Fruit fly (Drosophila melanogaster): Measurements from ENCODE around the gene CG13404.
"Not testable (repeated sequence)": the region's sequence is repeated elsewhere in the genome, so short reads cannot be mapped to it uniquely, and the experiment has no call there.

The CG13404 gene

DNA sequence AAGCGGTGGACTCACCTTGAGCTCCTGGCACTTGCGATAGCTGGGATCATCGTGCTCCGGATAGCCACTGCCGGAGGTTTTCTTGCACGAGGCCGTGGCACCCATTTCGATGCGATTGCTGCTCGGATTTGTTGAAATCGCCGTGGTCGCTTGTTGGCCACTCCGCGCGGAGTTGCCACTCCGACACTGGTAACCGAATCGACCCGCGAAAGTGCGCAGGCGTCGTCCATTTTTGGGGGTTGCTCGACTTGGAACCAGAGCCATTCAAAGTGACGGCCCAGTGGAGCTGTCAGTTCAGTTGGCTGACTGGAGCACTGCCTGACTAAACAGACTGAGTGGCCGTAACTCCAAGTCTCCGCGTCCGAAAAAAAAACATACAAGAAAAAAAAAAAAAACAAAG lies at the start of gene CG13404, which contains the start of gene na:
TSS of gene CG13404 (minus strand) at position 176 of the 400 bp plus-strand sequence.
TSS of gene na (plus strand) at position 293 of the 400 bp plus-strand sequence.
- TF ChIP-seq CG6854 (GFP tag; optimal IDR thresholded peaks at IDR 0.05) (no peak), eg (GFP tag; IDR thresholded peaks at IDR 0.05) (0 out of 3 replicates have a peak, but pooled peaks have one; percentile 26)

dm6 chrX:14315483-14315882 lies 49.4 kb upstream of the CG13404 start, which contains the start of gene betaNACtes2:
betaNACtes2 (minus strand) TSS chrX:14315583.
- TF ChIP-seq CG10669, achi, Sox15 (GFP tag; optimal IDR thresholded peaks at IDR 0.05): not testable (repeated sequence)

dm6 chrX:14289293-14289692 lies 23.2 kb upstream of the CG13404 start, which contains the start of gene CG9400:
CG9400 (minus strand) TSS chrX:14289393.
- no peak for TF ChIP-seq fkh (GFP tag; optimal IDR thresholded peaks at IDR 0.05)
- no peak for TF ChIP-seq Ets21C (GFP tag; optimal IDR thresholded peaks at IDR 0.05)
- no peak for TF ChIP-seq CG16779 (tag; optimal IDR thresholded peaks at IDR 0.05)
- no peak for TF ChIP-seq CG11762 (GFP tag; optimal IDR thresholded peaks at IDR 0.05; ENCODE audit: insufficient read depth)
- TF ChIP-seq OdsH (GFP tag; optimal IDR thresholded peaks at IDR 0.05), result no peak
- TF ChIP-seq ss (GFP tag; optimal IDR thresholded peaks at IDR 0.05), result no peak

dm6 chrX:14277435-14277834 lies 11.4 kb upstream of the CG13404 start, which contains the start of gene Muc12Ea:
Muc12Ea (plus strand) TSS chrX:14277735.
- TF ChIP-seq CG9139 (GFP tag; optimal IDR thresholded peaks at IDR 0.05) (no peak), CG6276 (GFP tag; optimal IDR thresholded peaks at IDR 0.05) (no peak), CG6854 (GFP tag; optimal IDR thresholded peaks at IDR 0.05) (no peak), CG8632 (GFP tag; optimal IDR thresholded peaks at IDR 0.05) (no peak), CG6808 (GFP tag; optimal IDR thresholded peaks at IDR 0.05) (no peak), eg (GFP tag; IDR thresholded peaks at IDR 0.05) (no peak), dac (GFP tag; optimal IDR thresholded peaks at IDR 0.05) (no peak), CG11762 (GFP tag; optimal IDR thresholded peaks at IDR 0.05; ENCODE audit: insufficient read depth) (no peak), Hr39 (GFP tag; optimal IDR thresholded peaks at IDR 0.05) (no peak), cyc (GFP tag; optimal IDR thresholded peaks at IDR 0.05) (no peak), CG15336 (GFP tag; IDR thresholded peaks at IDR 0.05) (no peak), CG11294 (GFP tag; IDR thresholded peaks at IDR 0.05) (no peak), CG10669 (GFP tag; optimal IDR thresholded peaks at IDR 0.05) (no peak), OdsH (GFP tag; optimal IDR thresholded peaks at IDR 0.05) (no peak), Sox102F (GFP tag; optimal IDR thresholded peaks at IDR 0.05) (no peak), CG34406 (GFP tag; optimal IDR thresholded peaks at IDR 0.05) (no peak), Ets96B (tag; optimal IDR thresholded peaks at IDR 0.05) (no peak)

dm6 chrX:14265149-14265548 lies 901 bp downstream of the CG13404 start:
- TF ChIP-seq CG7368 (GFP tag; optimal IDR thresholded peaks at IDR 0.05) (no peak), CG10669 (GFP tag; optimal IDR thresholded peaks at IDR 0.05) (no peak), eg (GFP tag; IDR thresholded peaks at IDR 0.05) (no peak), CG6854 (GFP tag; optimal IDR thresholded peaks at IDR 0.05) (no peak), CG32006 (GFP tag; optimal IDR thresholded peaks at IDR 0.05) (no peak), Hr4 (GFP tag; optimal IDR thresholded peaks at IDR 0.05) (no peak), Gug (GFP tag; IDR thresholded peaks at IDR 0.05) (no peak), achi (GFP tag; optimal IDR thresholded peaks at IDR 0.05) (no peak), net (GFP tag; optimal IDR thresholded peaks at IDR 0.05) (no peak), CG11762 (GFP tag; optimal IDR thresholded peaks at IDR 0.05; ENCODE audit: insufficient read depth) (no peak), Blimp-1 (GFP tag; optimal IDR thresholded peaks at IDR 0.05) (no peak), Ets21C (GFP tag; optimal IDR thresholded peaks at IDR 0.05) (no peak)

DNA sequence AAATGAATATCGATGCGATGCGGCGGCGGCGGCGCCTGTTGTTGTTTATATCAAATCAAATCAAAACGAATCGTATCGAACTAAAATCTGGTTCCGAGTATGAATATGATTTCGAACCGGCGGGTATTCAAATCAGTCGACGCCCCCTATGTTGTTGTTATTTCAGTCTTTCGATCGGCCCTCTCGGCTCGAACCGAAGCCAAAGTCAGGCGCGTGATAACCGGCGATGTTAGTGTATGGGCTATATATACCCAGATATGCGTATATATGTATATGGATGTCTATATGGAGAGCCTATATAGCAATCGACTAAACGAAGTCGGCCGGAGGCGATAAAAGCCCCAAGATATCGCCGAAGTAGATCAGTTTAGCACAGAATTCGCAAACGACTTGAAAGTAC lies 5.2 kb downstream of the CG13404 start, which contains the start of the genes CG46317 and Tat:
TSS of gene CG46317 (plus strand) at position 361 of the 400 bp plus-strand sequence.
TSS of gene Tat (plus strand) at position 361 of the 400 bp plus-strand sequence.
- TF ChIP-seq CG3032 (tag; optimal IDR thresholded peaks at IDR 0.05), result no peak
- TF ChIP-seq topi (GFP tag; optimal IDR thresholded peaks at IDR 0.05), result no peak
- no peak for TF ChIP-seq CG11762 (GFP tag; optimal IDR thresholded peaks at IDR 0.05; ENCODE audit: insufficient read depth)
- no peak for TF ChIP-seq CG8119 (GFP tag; IDR thresholded peaks at IDR 0.05)
- TF ChIP-seq net (GFP tag; optimal IDR thresholded peaks at IDR 0.05), result no peak
- no peak for TF ChIP-seq Ets96B (tag; optimal IDR thresholded peaks at IDR 0.05)
- TF ChIP-seq Met (GFP tag; optimal IDR thresholded peaks at IDR 0.05), result no peak
- TF ChIP-seq CG11902 (GFP tag; optimal IDR thresholded peaks at IDR 0.05), result no peak
- no peak for TF ChIP-seq fd85E (GFP tag; optimal IDR thresholded peaks at IDR 0.05)
- TF ChIP-seq dac (GFP tag; optimal IDR thresholded peaks at IDR 0.05), result no peak
- TF ChIP-seq CG6163 (GFP tag; IDR thresholded peaks at IDR 0.05), result no peak
- TF ChIP-seq CG15336 (GFP tag; IDR thresholded peaks at IDR 0.05), result no peak
- no peak for TF ChIP-seq esn (GFP tag; optimal IDR thresholded peaks at IDR 0.05)
- no peak for TF ChIP-seq fd59A (GFP tag; optimal IDR thresholded peaks at IDR 0.05)

Measured in whole organism, prepupa.